Fruit fly (Drosophila melanogaster) whole organism: ENCODE measurements around the gene CG2604.

Experiments
- CG8478 ChIP-seq: fragments of >200 bp; optimal IDR thresholded peaks from 2 replicates; lab custom pipeline; 2018; ENCODE audit warnings: inconsistent platforms
- Dll ChIP-seq: fragments of >200 bp; optimal IDR thresholded peaks from 2 replicates; lab custom pipeline; 2017
- EcR ChIP-seq, 2 experiments: fragments of >200 bp; optimal IDR thresholded peaks; 2 replicates each; lab custom pipeline; 2017; ENCODE audit warnings: missing biosample characterization in 2 of 2, missing genetic modification characterization in 2 of 2, missing genetic modification reagents in 2 of 2
- pan ChIP-seq: fragments of >200 bp; optimal IDR thresholded peaks from 2 replicates; lab custom pipeline; 2017

dm6 chr3R:5266282-5266681 lies 43.1 kb upstream of the CG2604 start:
- TF ChIP-seq Dll (lab: Kevin White, UChicago) (no peak), EcR (GFP tag; optimal IDR thresholded peaks at IDR 0.05; lab: Kevin White, UChicago) (no peak), CG8478 (no peak), pan (lab: Kevin White, UChicago) (no peak)
